Worm (Caenorhabditis elegans): Measurements from ENCODE around the gene C42D4.13.

DNA sequence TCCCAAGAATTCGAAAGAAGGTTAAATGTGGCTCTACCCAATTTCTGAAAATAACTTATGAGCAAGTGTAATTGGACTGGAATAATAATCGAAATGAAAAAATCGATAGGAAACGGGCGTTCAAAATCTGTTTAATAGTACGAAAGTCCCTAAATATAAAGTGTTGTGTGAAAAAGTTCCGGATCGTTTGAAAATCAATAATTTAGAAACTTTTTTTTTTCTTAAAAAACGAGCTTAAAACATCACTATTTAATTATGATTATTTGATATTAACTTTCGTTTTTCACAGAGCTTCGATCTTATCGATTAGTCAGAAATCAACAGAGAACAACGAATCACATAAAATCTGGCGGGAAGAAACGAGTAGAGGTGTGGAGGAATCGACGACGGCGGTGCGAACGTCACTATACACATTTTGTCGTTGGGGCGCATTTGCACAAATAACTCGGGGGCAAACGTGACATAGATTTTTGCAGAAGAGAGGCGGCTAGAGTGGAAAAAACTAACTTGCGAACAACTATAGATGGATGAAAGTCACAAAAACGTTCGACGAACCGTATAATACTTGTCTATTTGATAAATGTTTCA, 43.2 kb downstream of the C42D4.13 start, which contains the start of gene hecd-1:
- TF ChIP-seq F57C9.4 (tag; optimal IDR thresholded peaks at IDR 0.05) = no peak
- no peak for TF ChIP-seq lin-35 (GFP tag; optimal IDR thresholded peaks at IDR 0.05)
